Fruit fly (Drosophila melanogaster): ENCODE data around the gene Atg4a.

DNA sequence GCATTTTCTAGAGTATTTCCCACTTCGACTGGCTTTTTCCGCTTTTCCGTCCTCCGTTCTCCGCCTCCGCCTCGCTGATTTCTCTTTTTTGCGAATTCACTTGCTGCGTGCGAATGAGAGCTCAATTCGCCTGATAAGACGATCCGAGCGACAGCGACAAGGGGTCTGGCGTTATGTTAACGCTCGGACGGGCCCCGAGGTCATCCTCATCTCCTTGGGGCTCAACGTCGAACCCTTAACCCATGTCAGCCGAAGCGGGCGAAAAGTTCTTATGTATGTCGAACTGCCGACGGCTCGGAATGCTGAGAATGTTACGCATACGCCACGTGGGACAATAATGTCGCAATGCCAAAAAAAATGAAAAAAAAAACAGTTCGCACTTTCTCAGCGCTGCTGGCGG is 14.7 kb downstream of the Atg4a start:
- no peak for TF ChIP-seq Lpt (GFP tag; optimal IDR thresholded peaks at IDR 0.05)
- TF ChIP-seq salr (GFP tag; optimal IDR thresholded peaks at IDR 0.05), result no peak
- no peak for TF ChIP-seq CG11762 (GFP tag; optimal IDR thresholded peaks at IDR 0.05; ENCODE audit: insufficient read depth)
- TF ChIP-seq pdm3 (GFP tag; optimal IDR thresholded peaks at IDR 0.05), result no peak
- no peak for TF ChIP-seq achi (GFP tag; optimal IDR thresholded peaks at IDR 0.05)
- TF ChIP-seq vri (GFP tag; optimal IDR thresholded peaks at IDR 0.05), result no peak

Data from whole organism, prepupa.